Worm (Caenorhabditis elegans): ENCODE results near the gene srbc-7.

DNA sequence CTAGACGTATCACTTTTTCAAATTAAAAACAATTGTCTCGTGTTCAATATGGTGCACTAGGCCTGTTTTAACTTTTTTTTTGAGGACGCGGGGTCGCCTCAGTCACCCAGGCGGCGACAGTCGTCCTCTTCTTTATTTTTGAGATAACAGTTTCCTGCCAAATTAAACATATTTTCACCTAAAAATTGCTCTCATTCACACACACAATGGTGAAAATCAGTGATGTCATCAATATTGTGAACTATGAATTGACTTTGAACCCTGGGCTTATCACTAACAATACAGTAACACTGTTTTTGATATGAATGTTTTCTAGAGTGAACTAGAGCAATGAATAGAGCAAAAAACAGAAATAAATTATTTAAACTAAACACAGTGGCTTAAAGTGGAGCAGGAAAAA is 33.9 kb upstream of the srbc-7 start:
- TF ChIP-seq him-1 (tag; optimal IDR thresholded peaks at IDR 0.05): no peak
- no peak for TF ChIP-seq dao-5 (tag; optimal IDR thresholded peaks at IDR 0.05)
- TF ChIP-seq W03F9.2 (tag; optimal IDR thresholded peaks at IDR 0.05): no peak
